Worm (Caenorhabditis elegans): Measurements from ENCODE around the gene C17H12.3.

Gene C17H12.3

DNA sequence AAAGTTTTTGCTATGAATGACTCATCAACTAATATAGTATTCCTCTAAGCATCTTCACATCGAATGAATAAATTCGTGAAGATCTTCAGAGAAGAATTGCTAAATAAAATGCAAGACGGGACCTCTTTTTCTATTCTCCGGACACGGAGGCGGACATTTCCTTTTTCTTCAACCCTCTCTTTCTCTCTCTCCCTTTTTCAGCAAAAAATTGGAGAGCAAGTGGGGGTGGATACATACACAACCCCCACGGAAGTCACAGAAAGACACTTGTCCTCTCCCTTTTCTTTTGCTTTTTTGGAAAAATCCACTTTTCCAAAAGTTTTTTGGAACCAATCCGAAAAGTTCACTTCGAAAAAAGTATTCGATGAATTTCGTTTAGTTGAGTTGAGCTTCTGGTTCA, 39.3 kb upstream of the C17H12.3 start (continued):
- TF ChIP-seq pax-3 (tag; optimal IDR thresholded peaks at IDR 0.05) (no peak), isw-1 (GFP tag; IDR thresholded peaks at IDR 0.05) (peak; percentile 10; the same call in 1 of the 2 replicates), fkh-10 (GFP tag; optimal IDR thresholded peaks at IDR 0.05) (peak; percentile 86), efl-1 (optimal IDR thresholded peaks at IDR 0.05) (no peak), efl-1 (GFP tag; optimal IDR thresholded peaks at IDR 0.05 in 1 of 2) (no peak), elt-3 (tag; optimal IDR thresholded peaks at IDR 0.05) (no peak), jun-1 (tag; optimal IDR thresholded peaks at IDR 0.05) (no peak), rnt-1 (tag; optimal IDR thresholded peaks at IDR 0.05) (no peak), mab-9 (GFP tag; IDR thresholded peaks at IDR 0.05) (no peak), nhr-90 (tag; optimal IDR thresholded peaks at IDR 0.05; ENCODE audit: poor library complexity) (no peak), nhr-237 (tag; optimal IDR thresholded peaks at IDR 0.05) (no peak), zip-4 (GFP tag; optimal IDR thresholded peaks at IDR 0.05) (no peak), unc-30 (tag; optimal IDR thresholded peaks at IDR 0.05) (no peak), C34B4.2 (tag; optimal IDR thresholded peaks at IDR 0.05) (no peak), mef-2 (tag; optimal IDR thresholded peaks at IDR 0.05) (no peak), lin-13 (GFP tag; optimal IDR thresholded peaks at IDR 0.05) (no peak), nhr-76 (tag; optimal IDR thresholded peaks at IDR 0.05) (no peak), nhr-71 (tag; optimal IDR thresholded peaks at IDR 0.05) (peak; percentile 10), nhr-47 (tag; optimal IDR thresholded peaks at IDR 0.05) (no peak), ceh-63 (GFP tag; optimal IDR thresholded peaks at IDR 0.05) (no peak), ces-1 (GFP tag; optimal IDR thresholded peaks at IDR 0.05) (peak; percentile 28), ceh-8 (GFP tag; optimal IDR thresholded peaks at IDR 0.05) (no peak), nhr-20 (tag; optimal IDR thresholded peaks at IDR 0.05) (no peak), ama-1 (optimal IDR thresholded peaks at IDR 0.05) (no peak), sup-37 (GFP tag; optimal IDR thresholded peaks at IDR 0.05) (no peak), lin-15B (tag; optimal IDR thresholded peaks at IDR 0.05) (no peak), lin-35 (GFP tag; optimal IDR thresholded peaks at IDR 0.05) (no peak), nhr-12 (tag; optimal IDR thresholded peaks at IDR 0.05) (no peak), nhr-11 (tag; optimal IDR thresholded peaks at IDR 0.05) (no peak), swsn-7 (tag; optimal IDR thresholded peaks at IDR 0.05) (no peak), ceh-82 (tag; optimal IDR thresholded peaks at IDR 0.05) (peak in 1 of 3 experiments; percentile 29), snpc-4 (tag; optimal IDR thresholded peaks at IDR 0.05) (no peak), dpl-1 (GFP tag; optimal IDR thresholded peaks at IDR 0.05) (no peak), pag-3 (tag; optimal IDR thresholded peaks at IDR 0.05; ENCODE audit: borderline replicate concordance, insufficient read depth) (no peak), hlh-17 (GFP tag; optimal IDR thresholded peaks at IDR 0.05; ENCODE audit: borderline replicate concordance) (no peak), efl-3 (GFP tag; optimal IDR thresholded peaks at IDR 0.05) (no peak), irx-1 (tag; optimal IDR thresholded peaks at IDR 0.05) (no peak), aha-1 (tag; optimal IDR thresholded peaks at IDR 0.05) (no peak)

DNA sequence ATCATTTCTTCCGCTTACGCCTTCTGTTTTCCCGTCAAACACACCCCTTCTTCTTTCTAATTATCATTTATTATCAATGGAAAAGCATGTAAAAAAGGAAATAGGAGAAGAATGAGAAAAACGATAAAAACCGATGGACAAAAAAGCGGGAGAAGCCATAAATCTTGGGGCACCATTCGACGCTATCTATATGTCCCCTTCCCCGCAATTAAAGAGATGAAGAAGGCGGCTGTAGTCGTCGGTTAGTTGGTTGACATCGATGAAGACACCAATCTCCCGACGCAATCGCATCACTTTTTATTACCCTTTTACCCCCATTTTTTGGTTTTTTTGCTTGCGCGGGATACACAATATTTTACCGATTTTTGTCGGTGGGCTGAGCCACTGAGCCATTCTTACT, 38.2 kb upstream of the C17H12.3 start:
- TF ChIP-seq lin-15B (tag; optimal IDR thresholded peaks at IDR 0.05) (no peak), nhr-20 (tag; optimal IDR thresholded peaks at IDR 0.05) (no peak), elt-3 (tag; optimal IDR thresholded peaks at IDR 0.05) (peak in 1 of 6 experiments; percentile 14), mab-9 (GFP tag; IDR thresholded peaks at IDR 0.05) (0 out of 2 replicates have a peak, but pooled peaks have one; percentile 8), blmp-1 (tag; optimal IDR thresholded peaks at IDR 0.05) (peak; percentile 47)

DNA sequence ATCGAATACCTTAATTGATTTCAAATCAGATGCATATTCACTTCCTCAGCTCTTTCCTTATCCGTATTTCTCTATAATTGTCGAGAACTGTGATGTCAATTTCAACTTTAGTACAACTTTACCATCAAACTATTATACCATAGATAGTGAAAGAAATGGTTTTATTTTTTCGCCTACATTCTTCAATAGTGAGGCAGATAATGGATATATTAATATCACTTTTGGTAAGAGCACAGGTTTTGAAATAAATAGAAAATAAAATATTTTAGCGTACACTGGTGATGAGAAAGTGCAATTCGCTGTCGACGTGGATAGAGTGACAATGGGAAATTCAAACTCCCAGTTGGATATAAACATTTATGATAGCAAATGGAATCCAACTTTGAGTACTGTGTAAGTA, 36.8 kb upstream of the C17H12.3 start:
- no peak for TF ChIP-seq nhr-77 (tag; optimal IDR thresholded peaks at IDR 0.05)
- TF ChIP-seq lin-15B (tag; optimal IDR thresholded peaks at IDR 0.05): no peak
- no peak for TF ChIP-seq egl-27 (tag; optimal IDR thresholded peaks at IDR 0.05)
- TF ChIP-seq efl-3 (GFP tag; optimal IDR thresholded peaks at IDR 0.05): no peak
- TF ChIP-seq pag-3 (tag; optimal IDR thresholded peaks at IDR 0.05; ENCODE audit: borderline replicate concordance, insufficient read depth): no peak
- no peak for TF ChIP-seq nhr-47 (tag; optimal IDR thresholded peaks at IDR 0.05)
